Fruit fly (Drosophila melanogaster): ENCODE results near the gene CanA1.

CanA1 gene

DNA sequence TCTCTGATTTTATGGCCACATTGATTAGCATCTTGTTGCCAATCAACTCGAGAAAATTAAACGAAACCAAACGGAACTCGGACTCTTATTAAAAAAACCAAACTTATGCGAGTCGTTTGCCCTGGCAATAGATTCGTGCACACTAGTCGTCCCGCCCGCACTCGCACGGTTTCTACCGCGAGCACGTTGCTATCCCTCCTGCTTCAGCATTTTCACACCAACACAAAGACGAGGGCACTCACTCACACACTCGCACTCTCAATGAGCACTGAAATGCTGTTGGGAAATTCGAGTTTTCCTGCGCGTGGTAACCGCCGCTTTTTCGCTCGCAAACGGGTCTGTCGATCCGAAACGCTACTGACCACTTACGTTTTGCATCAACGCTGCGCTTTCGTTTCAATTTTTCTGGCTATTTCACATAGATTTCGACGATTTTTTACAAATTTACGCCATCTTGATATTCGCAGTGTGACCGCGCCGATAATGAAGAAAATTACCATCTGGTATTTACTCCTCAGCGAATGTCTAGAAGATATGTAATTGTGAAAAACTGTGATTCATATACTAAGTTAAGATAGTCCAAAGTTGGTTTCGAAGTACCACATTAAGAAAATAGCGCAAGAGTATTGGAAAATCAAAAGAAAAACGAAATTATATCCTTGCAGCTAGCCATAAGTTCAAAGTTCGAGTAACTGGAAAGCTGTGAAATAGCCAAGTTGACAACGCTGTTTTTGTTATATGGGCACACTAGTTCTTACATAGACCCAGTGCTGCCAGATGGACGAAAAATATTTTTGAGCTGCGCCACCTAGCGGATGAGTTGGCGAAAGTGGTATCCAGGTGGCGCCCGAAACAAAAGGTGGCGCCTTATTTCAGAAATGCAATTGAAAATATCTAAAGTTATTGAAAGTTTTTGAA lies 21.8 kb downstream of the CanA1 start, which contains the start of gene dco (continued):
- TF ChIP-seq jing (GFP tag; optimal IDR thresholded peaks at IDR 0.05) (peak; percentile 42), CoRest (tag; optimal IDR thresholded peaks at IDR 0.05) (peak; percentile 65), br (optimal IDR thresholded peaks at IDR 0.05) (no peak), lola (GFP tag; optimal IDR thresholded peaks at IDR 0.05) (peak in 1 of 3 experiments; percentile 1), pum (GFP tag; optimal IDR thresholded peaks at IDR 0.05) (peak; percentile 91), ftz-f1 (GFP tag; optimal IDR thresholded peaks at IDR 0.05) (peak; percentile 21), Usf (GFP tag; optimal IDR thresholded peaks at IDR 0.05) (peak; percentile 67), vnd (GFP tag; IDR thresholded peaks at IDR 0.05; ENCODE audit: partially characterized antibody) (no peak), chn (GFP tag; optimal IDR thresholded peaks at IDR 0.05) (peak; percentile 61), Rx (GFP tag; IDR thresholded peaks at IDR 0.05) (peak; percentile 79), CG12659 (GFP tag; optimal IDR thresholded peaks at IDR 0.05) (peak; percentile 58), CG16863 (GFP tag; optimal IDR thresholded peaks at IDR 0.05) (peak; percentile 71), CG10565 (GFP tag; optimal IDR thresholded peaks at IDR 0.05) (peak; percentile 48), CG9609 (GFP tag; optimal IDR thresholded peaks at IDR 0.05) (peak; percentile 75), CG4707 (GFP tag; optimal IDR thresholded peaks at IDR 0.05) (no peak), CG7271 (tag; optimal IDR thresholded peaks at IDR 0.05) (no peak), croc (GFP tag; conservative IDR thresholded peaks at IDR 0.05) (peak; percentile 54; the same call in 2 of the 3 replicates), zfh2 (GFP tag; optimal IDR thresholded peaks at IDR 0.05) (peak; percentile 55), ara (GFP tag; IDR thresholded peaks at IDR 0.05) (peak; percentile 71), YL-1 (GFP tag; optimal IDR thresholded peaks at IDR 0.05) (peak; percentile 89), chm (GFP tag; IDR thresholded peaks at IDR 0.05) (peak; percentile 69), z (GFP tag; IDR thresholded peaks at IDR 0.05) (peak; percentile 59; the same call in 1 of the 3 replicates), CG31388 (GFP tag; optimal IDR thresholded peaks at IDR 0.05) (peak; percentile 42), CG2199 (GFP tag; IDR thresholded peaks at IDR 0.05) (peak; percentile 90), CG4730 (GFP tag; IDR thresholded peaks at IDR 0.05) (peak; percentile 76), CG7372 (GFP tag; IDR thresholded peaks at IDR 0.05) (peak; percentile 27; the same call in 1 of the 2 replicates), CG1832 (GFP tag; optimal IDR thresholded peaks at IDR 0.05) (peak; percentile 90), crol (GFP tag; IDR thresholded peaks at IDR 0.05) (0 out of 2 replicates have a peak, but pooled peaks have one; percentile 4), twi (tag; optimal IDR thresholded peaks at IDR 0.05) (peak; percentile 3), CG10321 (GFP tag; IDR thresholded peaks at IDR 0.05) (peak; percentile 96), CG17385 (GFP tag; optimal IDR thresholded peaks at IDR 0.05) (peak; percentile 40), crc (GFP tag; optimal IDR thresholded peaks at IDR 0.05) (no peak), klu (GFP tag; IDR thresholded peaks at IDR 0.05) (peak; percentile 51; the same call in 1 of the 2 replicates), Dek (tag; optimal IDR thresholded peaks at IDR 0.05) (peak; percentile 53), sob (GFP tag; IDR thresholded peaks at IDR 0.05) (peak; percentile 78), CG5180 (GFP tag; optimal IDR thresholded peaks at IDR 0.05) (no peak), H15 (GFP tag; IDR thresholded peaks at IDR 0.05) (peak; percentile 77; the same call in 2 of the 3 replicates), Eip74EF (GFP tag; optimal IDR thresholded peaks at IDR 0.05) (peak in 1 of 2 experiments; percentile 28), Stat92E (GFP tag; optimal IDR thresholded peaks at IDR 0.05) (peak in 1 of 3 experiments; percentile 55), CG9817 (tag; optimal IDR thresholded peaks at IDR 0.05) (peak; percentile 74), CG43689 (GFP tag; IDR thresholded peaks at IDR 0.05) (no peak), CG7928 (GFP tag; optimal IDR thresholded peaks at IDR 0.05) (no peak), HHEX (GFP tag; optimal IDR thresholded peaks at IDR 0.05) (peak; percentile 67), CG17568 (GFP tag; optimal IDR thresholded peaks at IDR 0.05) (no peak), CG17361 (GFP tag; IDR thresholded peaks at IDR 0.05) (peak; percentile 58), onecut (GFP tag; IDR thresholded peaks at IDR 0.05) (peak; percentile 81), vvl (GFP tag; IDR thresholded peaks at IDR 0.05) (peak; percentile 90), ab (GFP tag; optimal IDR thresholded peaks at IDR 0.05) (no peak)

Measured in whole organism, embryonic.